Worm (Caenorhabditis elegans) whole organism, L1 larva: ENCODE measurements around the gene str-240.

Experiments
- ama-1 ChIP-seq: fragments of 150-350 bp; optimal IDR thresholded peaks from 2 replicates; lab custom pipeline; 2014
- nhr-20 ChIP-seq: sonication (generic microtip); optimal IDR thresholded peaks from 2 replicates; lab custom pipeline; 2016; ENCODE audit warnings: mild to moderate bottlenecking, missing genetic modification characterization, missing compliant biosample characterization
- swsn-7 ChIP-seq: sonication (generic microtip); optimal IDR thresholded peaks from 2 replicates; lab custom pipeline; 2016; ENCODE audit warnings: missing genetic modification characterization, missing compliant biosample characterization

ce11 chrV:1471977-1472376 is 49.8 kb downstream of the str-240 start:
- no peak for TF ChIP-seq nhr-20
- TF ChIP-seq swsn-7 (tag; lab: Kevin White, UChicago): no peak
- no peak for TF ChIP-seq ama-1
